Fruit fly (Drosophila melanogaster) whole organism, pupa: ENCODE data around the gene Dis3.

Experiments used
- CG14655 ChIP-seq: fragments of 200-800 bp; sonication (Bioruptor generic); optimal IDR thresholded peaks from 3 replicates; lab custom pipeline; 2017; ENCODE audit warnings: mild to moderate bottlenecking, missing biosample characterization, missing genetic modification reagents, missing genetic modification characterization
- CG17806 ChIP-seq: fragments of 200-800 bp; sonication (Bioruptor generic); optimal IDR thresholded peaks from 2 replicates; lab custom pipeline; 2018; ENCODE audit warnings: missing biosample characterization, mild to moderate bottlenecking, missing genetic modification characterization, moderate library complexity
- CG32121 ChIP-seq: fragments of 200-800 bp; sonication (Bioruptor generic); IDR thresholded peaks from 2 replicates; pipeline ENCODE4 v1.3.6; 2022; ENCODE audit warnings: missing biosample characterization, missing genetic modification characterization
- CG4496 ChIP-seq: fragments of 200-800 bp; sonication (Bioruptor generic); IDR thresholded peaks from 3 replicates; pipeline ENCODE4 v1.3.6; 2022; ENCODE audit warnings: missing biosample characterization, missing genetic modification characterization
- CG9948 ChIP-seq: fragments of 200-800 bp; sonication (Bioruptor generic); optimal IDR thresholded peaks from 2 replicates; lab custom pipeline; 2018; ENCODE audit warnings: missing biosample characterization, mild to moderate bottlenecking, missing genetic modification characterization, moderate library complexity
- D1 ChIP-seq: fragments of 200-800 bp; sonication (Bioruptor generic); optimal IDR thresholded peaks from 2 replicates; lab custom pipeline; 2018; ENCODE audit warnings: missing biosample characterization, mild to moderate bottlenecking, missing genetic modification characterization, moderate library complexity
- Ets98B ChIP-seq: fragments of 200-800 bp; sonication (Bioruptor generic); IDR thresholded peaks from 2 replicates; pipeline ENCODE4 v1.3.6; 2022; ENCODE audit warnings: missing biosample characterization, missing genetic modification characterization
- Pif1A ChIP-seq: fragments of 200-800 bp; sonication (Bioruptor generic); optimal IDR thresholded peaks from 3 replicates; lab custom pipeline; 2016; ENCODE audit warnings: missing biosample characterization, missing genetic modification characterization
- Snoo ChIP-seq: fragments of 200-800 bp; sonication (Bioruptor generic); optimal IDR thresholded peaks from 3 replicates; lab custom pipeline; 2017; ENCODE audit warnings: missing biosample characterization, mild to moderate bottlenecking, missing genetic modification characterization, inconsistent platforms
- fd96Ca ChIP-seq: fragments of 200-800 bp; sonication (Bioruptor generic); IDR thresholded peaks from 3 replicates; pipeline ENCODE4 v1.3.6; 2022; ENCODE audit warnings: missing biosample characterization, missing genetic modification characterization
- gl ChIP-seq: fragments of 200-800 bp; sonication (Bioruptor generic); optimal IDR thresholded peaks from 2 replicates; lab custom pipeline; 2018; ENCODE audit warnings: missing biosample characterization, mild to moderate bottlenecking, missing genetic modification characterization
- rn ChIP-seq: fragments of 200-800 bp; sonication (Bioruptor generic); IDR thresholded peaks from 2 replicates; pipeline ENCODE4 v1.3.6; 2022; ENCODE audit warnings: missing biosample characterization, missing genetic modification characterization

DNA sequence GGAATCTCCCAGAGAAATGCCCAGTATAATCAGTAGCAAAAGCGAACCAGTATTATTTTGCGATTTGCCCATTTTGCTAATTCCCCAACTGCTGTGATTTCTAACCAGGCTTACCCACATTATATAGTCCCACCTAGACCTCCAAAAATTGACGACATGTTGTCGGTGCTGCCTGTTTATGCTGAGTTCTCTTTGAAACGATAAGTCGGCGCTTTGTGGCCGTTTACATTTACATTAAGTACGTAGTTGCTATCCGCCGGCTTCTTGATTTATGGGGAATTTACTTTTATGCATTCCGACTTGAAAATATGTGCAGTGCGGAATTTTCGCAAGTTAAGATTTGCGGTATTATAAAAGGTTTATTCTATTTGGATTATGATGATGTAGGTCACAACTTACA, 38.9 kb upstream of the Dis3 start, which contains the start of gene CG5715:
- TF ChIP-seq D1 (tag; lab: Kevin White, UChicago) (no peak), Pif1A (GFP tag; lab: Kevin White, UChicago) (no peak), CG32121 (no peak), gl (tag; lab: Kevin White, UChicago) (no peak), Ets98B (no peak), Snoo (no peak), CG4496 (GFP tag; lab: Robert Waterston, UW) (no peak), CG9948 (tag; lab: Kevin White, UChicago) (no peak), CG14655 (no peak), CG17806 (tag; lab: Kevin White, UChicago) (no peak), fd96Ca (GFP tag; lab: Robert Waterston, UW) (no peak), rn (GFP tag; lab: Robert Waterston, UW) (no peak)
